Worm (Caenorhabditis elegans): Measurements from ENCODE around the gene clec-1.

DNA sequence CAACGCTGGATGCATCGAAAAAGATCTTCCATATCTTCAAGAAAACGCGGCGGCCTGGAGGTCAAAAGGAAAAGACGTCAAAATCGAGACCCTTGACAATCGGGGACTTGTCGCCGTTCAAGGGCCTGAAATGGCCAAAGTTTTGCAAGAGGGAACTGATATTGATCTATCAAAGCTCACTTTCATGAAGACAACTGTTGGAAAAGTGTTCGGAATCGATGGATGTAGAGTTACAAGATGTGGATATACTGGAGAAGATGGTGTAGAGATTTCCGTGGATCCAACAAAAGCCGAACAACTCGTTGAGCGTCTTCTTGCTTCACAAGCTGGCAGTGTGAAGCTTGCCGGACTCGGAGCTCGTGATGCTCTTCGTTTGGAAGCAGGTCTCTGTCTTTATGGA, 13.6 kb downstream of the clec-1 start:
- TF ChIP-seq F57C9.4 (tag; optimal IDR thresholded peaks at IDR 0.05): no peak
- TF ChIP-seq nhr-120 (GFP tag; IDR thresholded peaks at IDR 0.05): no peak
- TF ChIP-seq B0019.2 (GFP tag; conservative IDR thresholded peaks at IDR 0.05): no peak
- no peak for TF ChIP-seq ceh-91 (GFP tag; IDR thresholded peaks at IDR 0.05)
- no peak for TF ChIP-seq chd-7 (tag; optimal IDR thresholded peaks at IDR 0.05)
- no peak for TF ChIP-seq dpl-1 (GFP tag; optimal IDR thresholded peaks at IDR 0.05)
- TF ChIP-seq somi-1 (GFP tag; optimal IDR thresholded peaks at IDR 0.05): no peak
- no peak for TF ChIP-seq F37B4.10 (GFP tag; IDR thresholded peaks at IDR 0.05)
- no peak for TF ChIP-seq snpc-4 (GFP tag; optimal IDR thresholded peaks at IDR 0.05)
- no peak for TF ChIP-seq snpc-4 (tag; optimal IDR thresholded peaks at IDR 0.05)

Measured in whole organism, young adult.